Worm (Caenorhabditis elegans) whole organism, early embryonic: ENCODE data around the gene bec-1.

Experiments used
- ama-1 ChIP-seq: fragments of 150-350 bp; optimal IDR thresholded peaks from 2 replicates; lab custom pipeline; 2014
- ceh-13 ChIP-seq: fragments of 200-800 bp; sonication (Bioruptor generic); optimal IDR thresholded peaks from 2 replicates; lab custom pipeline; 2018; ENCODE audit warnings: mild to moderate bottlenecking, missing genetic modification characterization, missing compliant biosample characterization
- ets-7 ChIP-seq: sonication (generic microtip); optimal IDR thresholded peaks from 2 replicates; lab custom pipeline; 2016; ENCODE audit warnings: missing genotype, missing genetic modification characterization, missing compliant biosample characterization
- tbx-37 ChIP-seq: fragments of 200-800 bp; sonication (Bioruptor generic); conservative IDR thresholded peaks from 2 replicates; pipeline ENCODE4 v1.3.6; 2022; ENCODE audit warnings: missing genetic modification reagents, missing genetic modification characterization, missing compliant biosample characterization

- TF ChIP-seq tbx-37 (GFP tag; lab: Robert Waterston, UW) (no peak), ama-1 (lab: Kevin White, UChicago) (no peak), ceh-13 (GFP tag; lab: Kevin White, UChicago) (no peak), ets-7 (no peak)
These were observed 36.1 kb upstream of the bec-1 start for ce11 chrIV:5700372-5700771.
